Fruit fly (Drosophila melanogaster) whole organism, embryonic: ENCODE measurements around the gene CG12182.
A peak's percentile ranks its signal among the peaks of the same experiment; 100 is the strongest.

Source experiments
- ATbp ChIP-seq: fragments of 200-800 bp; sonication (Bioruptor generic); optimal IDR thresholded peaks from 2 replicates; lab custom pipeline; 2017; ENCODE audit warnings: missing biosample characterization, mild to moderate bottlenecking, missing genetic modification characterization, missing genetic modification reagents
- Atf3 ChIP-seq: fragments of 200-800 bp; sonication (Bioruptor generic); optimal IDR thresholded peaks from 3 replicates; lab custom pipeline; 2016; ENCODE audit warnings: missing biosample characterization, missing genetic modification characterization
- B-H2 ChIP-seq: fragments of 200-800 bp; sonication (Bioruptor generic); optimal IDR thresholded peaks from 2 replicates; lab custom pipeline; 2018; ENCODE audit warnings: missing biosample characterization, mild to moderate bottlenecking, missing genetic modification characterization
- CG10209 ChIP-seq: fragments of 200-800 bp; sonication (Bioruptor generic); optimal IDR thresholded peaks from 3 replicates; lab custom pipeline; 2017; ENCODE audit warnings: missing biosample characterization, mild to moderate bottlenecking, missing genetic modification characterization, missing genetic modification reagents
- CG10543 ChIP-seq: fragments of 200-800 bp; sonication (Bioruptor generic); optimal IDR thresholded peaks from 3 replicates; lab custom pipeline; 2017; ENCODE audit warnings: missing biosample characterization, mild to moderate bottlenecking, missing genetic modification characterization, moderate library complexity
- CG11093 ChIP-seq: fragments of 200-800 bp; sonication (Bioruptor generic); IDR thresholded peaks from 3 replicates; pipeline ENCODE4 v1.3.6; 2022; ENCODE audit warnings: missing biosample characterization, missing genetic modification characterization
- CG11398 ChIP-seq: fragments of 200-800 bp; sonication (Bioruptor generic); optimal IDR thresholded peaks from 2 replicates; lab custom pipeline; 2016; ENCODE audit warnings: missing biosample characterization, missing genetic modification characterization
- CG11723 ChIP-seq: fragments of 200-800 bp; sonication (Bioruptor generic); optimal IDR thresholded peaks from 2 replicates; lab custom pipeline; 2017; ENCODE audit warnings: missing biosample characterization, mild to moderate bottlenecking, missing genetic modification characterization
- CG17328 ChIP-seq: fragments of 200-800 bp; sonication (Bioruptor generic); IDR thresholded peaks from 2 replicates; pipeline ENCODE4 v1.3.6; 2022; ENCODE audit warnings: missing biosample characterization, missing genetic modification characterization
- CG18619 ChIP-seq: fragments of 200-800 bp; sonication (Bioruptor generic); optimal IDR thresholded peaks from 3 replicates; lab custom pipeline; 2017; ENCODE audit warnings: missing biosample characterization, mild to moderate bottlenecking, missing genetic modification characterization
- CG30431 ChIP-seq: fragments of 200-800 bp; sonication (Bioruptor generic); optimal IDR thresholded peaks from 2 replicates; lab custom pipeline; 2017; ENCODE audit warnings: missing biosample characterization, missing genetic modification characterization
- CG31224 ChIP-seq: fragments of 200-800 bp; sonication (Bioruptor generic); IDR thresholded peaks from 2 replicates; pipeline ENCODE4 v1.3.6; 2022; ENCODE audit warnings: missing biosample characterization, missing genetic modification characterization
- CG31365 ChIP-seq: fragments of 200-800 bp; sonication (Bioruptor generic); optimal IDR thresholded peaks from 2 replicates; lab custom pipeline; 2018; ENCODE audit warnings: missing biosample characterization, mild to moderate bottlenecking, missing genetic modification characterization
- CG32532 ChIP-seq: fragments of 200-800 bp; sonication (Bioruptor generic); IDR thresholded peaks from 2 replicates; pipeline ENCODE4 v1.3.6; 2022; ENCODE audit warnings: missing biosample characterization, missing genetic modification characterization
- CG3838 ChIP-seq: fragments of 200-800 bp; sonication (Bioruptor generic); optimal IDR thresholded peaks from 3 replicates; lab custom pipeline; 2016; ENCODE audit warnings: missing biosample characterization, missing genetic modification characterization
- CG3847 ChIP-seq: fragments of 200-800 bp; sonication (Bioruptor generic); IDR thresholded peaks from 2 replicates; pipeline ENCODE4 v1.3.6; 2022; ENCODE audit warnings: missing biosample characterization, missing genetic modification characterization
- CG6765 ChIP-seq: fragments of 200-800 bp; sonication (Bioruptor generic); optimal IDR thresholded peaks from 3 replicates; lab custom pipeline; 2017; ENCODE audit warnings: missing biosample characterization, mild to moderate bottlenecking, missing genetic modification characterization
- Camta ChIP-seq: fragments of 200-800 bp; sonication (Bioruptor generic); optimal IDR thresholded peaks from 2 replicates; lab custom pipeline; 2016; ENCODE audit warnings: missing biosample characterization, missing genetic modification characterization
- Chrac-16 ChIP-seq: fragments of 200-800 bp; sonication (Bioruptor generic); optimal IDR thresholded peaks from 3 replicates; lab custom pipeline; 2016; ENCODE audit warnings: missing biosample characterization, missing genetic modification characterization
- CkIIα-i1 ChIP-seq: fragments of 200-800 bp; sonication (Bioruptor generic); IDR thresholded peaks from 2 replicates; pipeline ENCODE4 v1.3.6; 2022; ENCODE audit warnings: missing biosample characterization, missing genetic modification characterization
- D19B ChIP-seq: fragments of 200-800 bp; sonication (Bioruptor generic); optimal IDR thresholded peaks from 2 replicates; lab custom pipeline; 2017; ENCODE audit warnings: missing biosample characterization, mild to moderate bottlenecking, missing genetic modification characterization
- Dek ChIP-seq: fragments of 200-800 bp; sonication (Bioruptor generic); optimal IDR thresholded peaks from 3 replicates; lab custom pipeline; 2019; ENCODE audit warnings: missing biosample characterization, mild to moderate bottlenecking, missing genetic modification characterization, moderate library complexity
- Fer3 ChIP-seq: fragments of 200-800 bp; sonication (Bioruptor generic); optimal IDR thresholded peaks from 2 replicates; lab custom pipeline; 2018; ENCODE audit warnings: missing biosample characterization, mild to moderate bottlenecking, missing genetic modification characterization, moderate library complexity
- HLH54F ChIP-seq: fragments of 200-800 bp; sonication (Bioruptor generic); optimal IDR thresholded peaks from 3 replicates; lab custom pipeline; 2016; ENCODE audit warnings: missing biosample characterization, missing genetic modification characterization
- NFAT ChIP-seq: fragments of 200-800 bp; sonication (Bioruptor generic); IDR thresholded peaks from 2 replicates; pipeline ENCODE4 v1.3.6; 2022; ENCODE audit warnings: missing biosample characterization, missing genetic modification characterization
- Opbp ChIP-seq: fragments of 200-800 bp; sonication (Bioruptor generic); IDR thresholded peaks from 3 replicates; pipeline ENCODE4 v1.3.6; 2022; ENCODE audit warnings: missing biosample characterization, missing genetic modification characterization; ENCODE audit not compliant: partially characterized antibody
- Optix ChIP-seq: fragments of 200-800 bp; sonication (Bioruptor generic); IDR thresholded peaks from 3 replicates; pipeline ENCODE4 v1.3.6; 2022; ENCODE audit warnings: missing biosample characterization, missing genetic modification characterization
- Sin3A ChIP-seq: fragments of >200 bp; optimal IDR thresholded peaks from 2 replicates; lab custom pipeline; 2018
- Sry-δ ChIP-seq: fragments of 200-800 bp; sonication (Bioruptor generic); optimal IDR thresholded peaks from 2 replicates; lab custom pipeline; 2016; ENCODE audit warnings: missing biosample characterization, missing genetic modification characterization
- Stat92E ChIP-seq, 3 experiments: fragments of >200 bp in 2 of 3; fragments of 200-800 bp in 1 of 3; sonication (Bioruptor generic) in 1 of 3; optimal IDR thresholded peaks; 2 replicates each; lab custom pipeline; 2017 to 2019; ENCODE audit warnings: missing biosample characterization in 3 of 3, missing genetic modification characterization in 3 of 3, mild to moderate bottlenecking in 1 of 3, moderate library complexity in 1 of 3
- TFAM ChIP-seq: fragments of 200-800 bp; sonication (Bioruptor generic); optimal IDR thresholded peaks from 2 replicates; lab custom pipeline; 2017; ENCODE audit warnings: missing biosample characterization, missing genetic modification characterization, inconsistent platforms
- amos ChIP-seq: fragments of 200-800 bp; sonication (Bioruptor generic); IDR thresholded peaks from 2 replicates; pipeline ENCODE4 v1.3.6; 2022; ENCODE audit warnings: missing biosample characterization, missing genetic modification characterization; ENCODE audit not compliant: partially characterized antibody
- aop ChIP-seq: fragments of 200-800 bp; sonication (Bioruptor generic); IDR thresholded peaks from 2 replicates; pipeline ENCODE4 v1.3.6; 2022; ENCODE audit warnings: missing biosample characterization, missing genetic modification characterization
- btn ChIP-seq: fragments of 200-800 bp; sonication (Bioruptor generic); optimal IDR thresholded peaks from 2 replicates; lab custom pipeline; 2016; ENCODE audit warnings: missing biosample characterization, missing genetic modification characterization
- chinmo ChIP-seq: fragments of 200-800 bp; sonication (Bioruptor generic); IDR thresholded peaks from 4 replicates; pipeline ENCODE4 v1.3.6; 2022; ENCODE audit warnings: missing biosample characterization, missing genetic modification characterization; ENCODE audit not compliant: partially characterized antibody
- dan ChIP-seq: fragments of 200-800 bp; sonication (Bioruptor generic); IDR thresholded peaks from 2 replicates; pipeline ENCODE4 v1.3.6; 2022; ENCODE audit warnings: missing biosample characterization, missing genetic modification characterization
- hb ChIP-seq: fragments of 200-800 bp; sonication (Bioruptor generic); IDR thresholded peaks from 3 replicates; pipeline ENCODE4 v1.3.6; 2022; ENCODE audit warnings: missing biosample characterization, missing genetic modification characterization; ENCODE audit not compliant: partially characterized antibody
- jumu ChIP-seq: fragments of 200-800 bp; sonication (Bioruptor generic); optimal IDR thresholded peaks from 3 replicates; lab custom pipeline; 2016; ENCODE audit warnings: missing biosample characterization, missing genetic modification characterization
- maf-S ChIP-seq: fragments of 200-800 bp; sonication (Bioruptor generic); optimal IDR thresholded peaks from 2 replicates; lab custom pipeline; 2016; ENCODE audit warnings: missing biosample characterization, missing genetic modification characterization
- nau ChIP-seq: fragments of 200-800 bp; sonication (Bioruptor generic); optimal IDR thresholded peaks from 3 replicates; lab custom pipeline; 2017; ENCODE audit warnings: missing biosample characterization, mild to moderate bottlenecking, missing genetic modification characterization, missing genetic modification reagents
- nerfin-1 ChIP-seq: fragments of 200-800 bp; sonication (Bioruptor generic); optimal IDR thresholded peaks from 3 replicates; lab custom pipeline; 2019; ENCODE audit warnings: missing biosample characterization, mild to moderate bottlenecking, missing genetic modification characterization, moderate library complexity
- pfk ChIP-seq: fragments of 200-800 bp; sonication (Bioruptor generic); optimal IDR thresholded peaks from 2 replicates; lab custom pipeline; 2018; ENCODE audit warnings: missing biosample characterization, mild to moderate bottlenecking, missing genetic modification characterization, moderate library complexity
- pnt ChIP-seq: fragments of 200-800 bp; sonication (Bioruptor generic); optimal IDR thresholded peaks from 3 replicates; lab custom pipeline; 2016; ENCODE audit warnings: missing biosample characterization, missing genetic modification characterization
- run ChIP-seq: fragments of 200-800 bp; sonication (Bioruptor generic); optimal IDR thresholded peaks from 3 replicates; lab custom pipeline; 2018; ENCODE audit warnings: missing biosample characterization, mild to moderate bottlenecking, missing genetic modification characterization
- sens-2 ChIP-seq: fragments of 200-800 bp; sonication (Bioruptor generic); IDR thresholded peaks from 2 replicates; pipeline ENCODE4 v1.3.6; 2022; ENCODE audit warnings: missing biosample characterization, missing genetic modification characterization
- shn ChIP-seq: fragments of 200-800 bp; sonication (Bioruptor generic); optimal IDR thresholded peaks from 3 replicates; lab custom pipeline; 2016; ENCODE audit warnings: missing biosample characterization, missing genetic modification characterization
- sr ChIP-seq: fragments of 200-800 bp; sonication (Bioruptor generic); IDR thresholded peaks from 3 replicates; pipeline ENCODE4 v1.3.6; 2022; ENCODE audit warnings: missing biosample characterization, missing genetic modification characterization
- tna ChIP-seq: fragments of 200-800 bp; sonication (Bioruptor generic); IDR thresholded peaks from 2 replicates; pipeline ENCODE4 v1.3.6; 2022; ENCODE audit warnings: missing biosample characterization, missing genetic modification characterization; ENCODE audit not compliant: partially characterized antibody
- unpg ChIP-seq: fragments of 200-800 bp; sonication (Bioruptor generic); optimal IDR thresholded peaks from 3 replicates; lab custom pipeline; 2018; ENCODE audit warnings: missing biosample characterization, mild to moderate bottlenecking, missing genetic modification characterization, moderate library complexity

Gene CG12182

DNA sequence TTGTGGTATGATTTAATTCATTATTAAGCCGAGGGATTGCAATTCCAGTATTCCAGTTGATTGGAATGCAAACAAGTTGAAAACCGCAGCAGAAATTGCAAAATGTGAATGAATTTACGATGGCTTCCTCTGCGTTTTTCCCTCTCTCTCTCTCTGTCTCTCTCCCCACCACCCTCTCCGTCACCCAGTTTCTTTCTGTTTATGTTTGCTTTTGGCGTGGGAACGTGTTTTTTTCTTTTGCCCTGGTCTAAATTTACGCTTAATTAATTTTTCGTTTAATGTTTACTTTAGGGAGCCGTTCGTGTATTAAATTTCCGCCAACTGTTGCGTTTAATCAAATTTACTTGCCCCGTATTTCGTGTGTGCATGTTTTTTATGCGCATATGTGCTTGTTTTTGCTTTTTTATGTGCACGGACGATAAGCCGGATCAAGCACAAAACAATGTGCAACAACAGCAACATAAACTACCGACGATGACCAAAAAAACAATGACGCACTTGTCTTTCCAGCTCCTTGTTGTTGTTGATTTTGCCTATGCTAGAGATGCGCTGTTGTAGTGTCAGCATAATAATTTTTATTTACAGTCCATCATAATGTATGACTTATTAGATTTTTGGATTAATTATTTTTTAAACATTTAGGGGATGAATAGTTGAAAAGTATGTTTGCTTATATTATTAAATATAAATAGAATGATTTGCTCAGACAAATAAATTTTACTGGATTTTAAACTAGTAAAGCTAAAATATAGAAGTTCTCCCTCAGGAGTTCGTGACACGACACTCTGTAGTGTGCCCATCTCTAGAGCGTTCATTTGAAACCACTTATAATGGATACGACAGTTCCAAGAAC, 9.2 kb downstream of the CG12182 start (continued):
- no peak for TF ChIP-seq Optix
- TF ChIP-seq Opbp (GFP tag; lab: Robert Waterston, UW) = no peak
- peak; percentile 42 for TF ChIP-seq HLH54F (GFP tag; lab: Kevin White, UChicago)
- TF ChIP-seq CG18619 (GFP tag; lab: Kevin White, UChicago) = peak; percentile 74
- no peak for TF ChIP-seq sens-2 (GFP tag; lab: Robert Waterston, UW)
- peak; percentile 65 for TF ChIP-seq CG10543 (GFP tag; lab: Kevin White, UChicago)
- TF ChIP-seq hb (GFP tag; lab: Robert Waterston, UW) = no peak
- TF ChIP-seq nerfin-1 (tag; lab: Kevin White, UChicago) = peak; percentile 68
- TF ChIP-seq CkIIα-i1 (GFP tag; lab: Robert Waterston, UW) = no peak
- no peak for TF ChIP-seq pnt (GFP tag; lab: Kevin White, UChicago)
- no peak for TF ChIP-seq dan (GFP tag; lab: Robert Waterston, UW)
- peak; percentile 38 for TF ChIP-seq D19B (GFP tag; lab: Kevin White, UChicago)
- peak; percentile 66 for TF ChIP-seq amos
- no peak for TF ChIP-seq maf-S (GFP tag; lab: Kevin White, UChicago)
- no peak for TF ChIP-seq pfk (GFP tag; lab: Kevin White, UChicago)
- peak; percentile 35 for TF ChIP-seq ATbp
- no peak for TF ChIP-seq CG31365 (tag; lab: Kevin White, UChicago)
- TF ChIP-seq CG30431 (GFP tag; lab: Kevin White, UChicago) = peak; percentile 37
- TF ChIP-seq CG11398 = no peak
- TF ChIP-seq CG31224 (GFP tag; lab: Robert Waterston, UW) = no peak
- TF ChIP-seq Stat92E (GFP tag; optimal IDR thresholded peaks at IDR 0.05; lab: Kevin White, UChicago) = peak in 1 of 3 experiments; percentile 99
- no peak for TF ChIP-seq jumu (GFP tag; lab: Kevin White, UChicago)
- TF ChIP-seq chinmo = 0 out of 4 replicates have a peak, but pooled peaks have one; percentile 56
- peak; percentile 62; the same call in 2 of the 3 replicates for TF ChIP-seq sr
- TF ChIP-seq Chrac-16 = peak; percentile 73
- TF ChIP-seq CG3847 (GFP tag; lab: Robert Waterston, UW) = peak; percentile 76
- TF ChIP-seq Fer3 (tag; lab: Kevin White, UChicago) = peak; percentile 80
- peak; percentile 61; the same call in 1 of the 2 replicates for TF ChIP-seq aop (GFP tag; lab: Robert Waterston, UW)
- peak; percentile 71 for TF ChIP-seq run (tag; lab: Kevin White, UChicago)
- peak; percentile 74 for TF ChIP-seq CG10209 (GFP tag; lab: Kevin White, UChicago)
- peak; percentile 61 for TF ChIP-seq Sry-δ (GFP tag; lab: Kevin White, UChicago)
- TF ChIP-seq B-H2 (GFP tag; lab: Kevin White, UChicago) = peak; percentile 69
- peak; percentile 27; the same call in 1 of the 2 replicates for TF ChIP-seq CG32532 (GFP tag; lab: Robert Waterston, UW)
- TF ChIP-seq Dek (tag; lab: Kevin White, UChicago) = peak; percentile 69
- TF ChIP-seq btn (GFP tag; lab: Kevin White, UChicago) = no peak
- peak; percentile 28 for TF ChIP-seq CG3838
- no peak for TF ChIP-seq NFAT (GFP tag; lab: Robert Waterston, UW)
- TF ChIP-seq CG11093 (GFP tag; lab: Robert Waterston, UW) = peak; percentile 64
- TF ChIP-seq shn (GFP tag; lab: Kevin White, UChicago) = peak; percentile 14
- TF ChIP-seq CG17328 (GFP tag; lab: Robert Waterston, UW) = peak; percentile 59; the same call in 1 of the 2 replicates
- TF ChIP-seq Sin3A = no peak
- TF ChIP-seq tna (GFP tag; lab: Robert Waterston, UW) = peak; percentile 46; the same call in 1 of the 2 replicates
- TF ChIP-seq CG6765 (GFP tag; lab: Kevin White, UChicago) = peak; percentile 79
- peak; percentile 51 for TF ChIP-seq nau (GFP tag; lab: Kevin White, UChicago)
- TF ChIP-seq Camta = no peak
- TF ChIP-seq CG11723 = peak; percentile 45
- TF ChIP-seq TFAM = no peak
- peak; percentile 79 for TF ChIP-seq unpg (GFP tag; lab: Kevin White, UChicago)
- TF ChIP-seq Atf3 = no peak
